Fruit fly (Drosophila melanogaster): ENCODE measurements around the gene m.
A peak's percentile ranks its signal among the peaks of the same experiment; 100 is the strongest.

m gene

dm6 chrX:11818047-11818766 lies 64.1 kb downstream of the m start (continued):
- TF ChIP-seq sd (tag; optimal IDR thresholded peaks at IDR 0.05) = peak; percentile 76
- peak; percentile 83; the same call in 2 of the 3 replicates for TF ChIP-seq C15 (GFP tag; IDR thresholded peaks at IDR 0.05)
- peak; percentile 78 for TF ChIP-seq kay (GFP tag; optimal IDR thresholded peaks at IDR 0.05)
- TF ChIP-seq slp2 (GFP tag; optimal IDR thresholded peaks at IDR 0.05) = peak; percentile 92
- peak; percentile 98 for TF ChIP-seq ci (GFP tag; IDR thresholded peaks at IDR 0.05)
- peak; percentile 84 for TF ChIP-seq CG9932 (GFP tag; IDR thresholded peaks at IDR 0.05)
- TF ChIP-seq CG10147 (GFP tag; optimal IDR thresholded peaks at IDR 0.05) = peak; percentile 77
- peak; percentile 70 for TF ChIP-seq fd102C (GFP tag; optimal IDR thresholded peaks at IDR 0.05)
- peak; percentile 76 for TF ChIP-seq sug (tag; optimal IDR thresholded peaks at IDR 0.05)
- peak; percentile 78; the same call in 2 of the 3 replicates for TF ChIP-seq jigr1 (GFP tag; IDR thresholded peaks at IDR 0.05)
- peak; percentile 50; the same call in 1 of the 2 replicates for TF ChIP-seq Dip2 (GFP tag; IDR thresholded peaks at IDR 0.05)
- peak; percentile 89 for TF ChIP-seq dm (GFP tag; optimal IDR thresholded peaks at IDR 0.05)
- TF ChIP-seq Sry-δ (GFP tag; optimal IDR thresholded peaks at IDR 0.05) = peak; percentile 58
- TF ChIP-seq CG13287 (GFP tag; IDR thresholded peaks at IDR 0.05; ENCODE audit: partially characterized antibody) = peak; percentile 59
- TF ChIP-seq CG8388 (GFP tag; optimal IDR thresholded peaks at IDR 0.05) = peak; percentile 98
- TF ChIP-seq CG14441 (GFP tag; IDR thresholded peaks at IDR 0.05) = peak; percentile 94
- TF ChIP-seq CG1603 (tag; optimal IDR thresholded peaks at IDR 0.05) = peak; percentile 97
- TF ChIP-seq CG12391 (tag; optimal IDR thresholded peaks at IDR 0.05) = peak; percentile 96
- TF ChIP-seq nerfin-2 (GFP tag; IDR thresholded peaks at IDR 0.05; ENCODE audit: partially characterized antibody) = peak; percentile 19; the same call in 1 of the 2 replicates
- peak; percentile 100 for TF ChIP-seq sens (GFP tag)
- TF ChIP-seq CG33213 (GFP tag; optimal IDR thresholded peaks at IDR 0.05) = peak; percentile 92
- TF ChIP-seq CG10654 (GFP tag; optimal IDR thresholded peaks at IDR 0.05) = peak; percentile 89
- peak; percentile 80 for TF ChIP-seq GATAe (GFP tag; conservative IDR thresholded peaks at IDR 0.05)
- TF ChIP-seq ATbp (GFP tag; optimal IDR thresholded peaks at IDR 0.05) = peak; percentile 95
- TF ChIP-seq CrebB (tag; optimal IDR thresholded peaks at IDR 0.05) = peak; percentile 91
- peak; percentile 94 for TF ChIP-seq slbo (GFP tag; IDR thresholded peaks at IDR 0.05)
- TF ChIP-seq wek (GFP tag; optimal IDR thresholded peaks at IDR 0.05) = peak; percentile 89
- TF ChIP-seq wdn (GFP tag; IDR thresholded peaks at IDR 0.05) = peak; percentile 88
- no peak for TF ChIP-seq bigmax (GFP tag; optimal IDR thresholded peaks at IDR 0.05)
- peak; percentile 85 for TF ChIP-seq onecut (GFP tag; IDR thresholded peaks at IDR 0.05)
- peak; percentile 88 for TF ChIP-seq CG1647 (GFP tag; optimal IDR thresholded peaks at IDR 0.05)
- TF ChIP-seq CG14710 (tag; optimal IDR thresholded peaks at IDR 0.05) = peak; percentile 91
- peak; percentile 94 for TF ChIP-seq CG11504 (tag; optimal IDR thresholded peaks at IDR 0.05)
- TF ChIP-seq Adf1 (GFP tag; IDR thresholded peaks at IDR 0.05) = peak; percentile 66
- TF ChIP-seq CG7357 (GFP tag; IDR thresholded peaks at IDR 0.05) = peak; percentile 84
- peak; percentile 91 for TF ChIP-seq CG12744 (GFP tag; optimal IDR thresholded peaks at IDR 0.05)
- TF ChIP-seq Antp (GFP tag; optimal IDR thresholded peaks at IDR 0.05) = peak; percentile 95
- TF ChIP-seq hb (GFP tag; IDR thresholded peaks at IDR 0.05; ENCODE audit: partially characterized antibody) = peak; percentile 62; the same call in 1 of the 3 replicates
- peak; percentile 85 for TF ChIP-seq CG2199 (GFP tag; IDR thresholded peaks at IDR 0.05)
- TF ChIP-seq ab (GFP tag; optimal IDR thresholded peaks at IDR 0.05) = peak; percentile 75
- peak; percentile 85 for TF ChIP-seq Dad (GFP tag; optimal IDR thresholded peaks at IDR 0.05)
- peak; percentile 92 for TF ChIP-seq CG32772 (GFP tag; IDR thresholded peaks at IDR 0.05)
- TF ChIP-seq CG15601 (tag; optimal IDR thresholded peaks at IDR 0.05) = peak; percentile 91
